Worm (Caenorhabditis elegans) whole organism, late embryonic: ENCODE results near the gene rga-8.

Source experiments
- ceh-31 ChIP-seq: sonication (generic microtip); optimal IDR thresholded peaks from 2 replicates; lab custom pipeline; 2016; ENCODE audit warnings: missing genetic modification characterization, missing compliant biosample characterization
- ceh-9 ChIP-seq: sonication (generic microtip); optimal IDR thresholded peaks from 2 replicates; lab custom pipeline; 2016; ENCODE audit warnings: mild to moderate bottlenecking, missing genetic modification characterization, inconsistent platforms, missing compliant biosample characterization
- elt-2 ChIP-seq: sonication (generic microtip); optimal IDR thresholded peaks from 2 replicates; lab custom pipeline; 2016; ENCODE audit warnings: missing genetic modification reagents, missing genetic modification characterization, missing compliant biosample characterization
- ets-4 ChIP-seq: sonication (generic microtip); optimal IDR thresholded peaks from 2 replicates; lab custom pipeline; 2016; ENCODE audit warnings: missing genetic modification characterization, missing compliant biosample characterization
- fax-1 ChIP-seq: sonication (generic microtip); optimal IDR thresholded peaks from 2 replicates; lab custom pipeline; 2016; ENCODE audit warnings: missing genotype, missing genetic modification characterization, missing compliant biosample characterization
- fkh-10 ChIP-seq: fragments of 150-350 bp; optimal IDR thresholded peaks from 2 replicates; lab custom pipeline; 2014; ENCODE audit warnings: missing biosample characterization, missing genetic modification reagents, missing genetic modification characterization
- hlh-13 ChIP-seq: fragments of 200-800 bp; sonication (Bioruptor generic); optimal IDR thresholded peaks from 2 replicates; lab custom pipeline; 2018; ENCODE audit warnings: mild to moderate bottlenecking, missing genetic modification characterization, missing compliant biosample characterization
- nhr-11 ChIP-seq: fragments of 150-350 bp; optimal IDR thresholded peaks from 2 replicates; lab custom pipeline; 2014; ENCODE audit warnings: missing biosample characterization, missing genetic modification characterization
- npax-4 ChIP-seq: sonication (generic microtip); optimal IDR thresholded peaks from 2 replicates; lab custom pipeline; 2016; ENCODE audit warnings: missing genetic modification characterization, missing compliant biosample characterization
- ref-2 ChIP-seq: sonication (generic microtip); optimal IDR thresholded peaks from 2 replicates; lab custom pipeline; 2016; ENCODE audit warnings: missing genetic modification characterization, missing compliant biosample characterization
- rnt-1 ChIP-seq: sonication (generic microtip); optimal IDR thresholded peaks from 2 replicates; lab custom pipeline; 2016; ENCODE audit warnings: missing genetic modification characterization, missing compliant biosample characterization
- unc-86 ChIP-seq: sonication (generic microtip); optimal IDR thresholded peaks from 2 replicates; lab custom pipeline; 2016; ENCODE audit warnings: missing genetic modification characterization, missing compliant biosample characterization

- TF ChIP-seq ref-2 (tag; lab: Kevin White, UChicago) (no peak), rnt-1 (tag; lab: Kevin White, UChicago) (no peak), hlh-13 (no peak), ceh-31 (no peak), ets-4 (tag; lab: Kevin White, UChicago) (no peak), fkh-10 (no peak), elt-2 (no peak), fax-1 (tag; lab: Kevin White, UChicago) (no peak), npax-4 (no peak), ceh-9 (tag; lab: Kevin White, UChicago) (no peak), nhr-11 (tag; lab: Kevin White, UChicago) (no peak), unc-86 (tag; lab: Kevin White, UChicago) (no peak)
Observed at ce11 chrX:5248754-5249153, 30.8 kb downstream of the rga-8 start.
